Worm (Caenorhabditis elegans): ENCODE results near the gene lyst-1.

lyst-1 gene

DNA sequence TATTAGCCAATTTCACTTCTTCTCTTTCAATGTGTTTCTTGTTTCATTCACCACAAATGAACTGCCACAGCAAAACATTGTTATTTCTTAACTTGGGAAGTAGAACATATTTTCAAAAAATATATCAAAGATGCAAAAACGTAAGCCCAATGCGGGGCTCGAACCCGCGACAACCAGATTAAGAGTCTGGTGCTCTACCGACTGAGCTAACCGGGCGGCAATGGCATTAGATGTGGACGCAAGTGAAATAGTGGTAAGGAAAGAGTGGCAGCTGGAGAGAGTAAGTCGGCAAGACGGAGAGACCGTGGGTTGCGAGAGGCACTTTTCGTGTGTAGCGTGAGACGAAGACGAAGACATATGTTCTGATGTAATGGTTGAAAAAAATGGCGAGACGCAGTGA is 34.9 kb downstream of the lyst-1 start (continued):
- TF ChIP-seq fos-1 (tag; optimal IDR thresholded peaks at IDR 0.05) (peak; percentile 52), ces-1 (GFP tag; optimal IDR thresholded peaks at IDR 0.05) (peak; percentile 19), snpc-4 (tag; optimal IDR thresholded peaks at IDR 0.05) (no peak), efl-1 (optimal IDR thresholded peaks at IDR 0.05) (peak; percentile 39 to 40), efl-1 (GFP tag; optimal IDR thresholded peaks at IDR 0.05 in 1 of 2) (peak; percentile 11 to 93), nhr-71 (tag; optimal IDR thresholded peaks at IDR 0.05) (peak; percentile 86), lin-15B (tag; optimal IDR thresholded peaks at IDR 0.05) (no peak), sptf-1 (tag; optimal IDR thresholded peaks at IDR 0.05) (no peak), nhr-47 (tag; optimal IDR thresholded peaks at IDR 0.05) (peak; percentile 88), pax-3 (tag; optimal IDR thresholded peaks at IDR 0.05) (peak; percentile 34), lin-13 (GFP tag; optimal IDR thresholded peaks at IDR 0.05) (peak; percentile 19), nhr-76 (tag; optimal IDR thresholded peaks at IDR 0.05) (no peak)

DNA sequence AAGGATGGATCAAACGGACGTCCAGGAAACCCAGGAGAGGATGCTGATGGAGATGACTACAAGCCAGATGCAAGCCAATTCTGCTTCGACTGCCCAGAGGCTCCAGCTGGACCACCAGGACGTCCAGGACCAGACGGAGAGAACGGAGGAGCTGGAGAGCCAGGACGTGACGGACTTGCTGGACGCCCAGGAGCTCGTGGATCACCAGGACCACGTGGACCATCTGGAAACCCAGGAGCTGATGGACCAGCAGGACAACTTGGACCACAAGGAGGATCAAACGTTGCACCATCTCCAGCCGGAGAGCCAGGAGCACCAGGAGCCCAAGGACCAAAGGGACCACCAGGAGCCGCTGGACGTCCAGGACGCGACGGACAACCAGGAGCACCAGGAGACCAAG is 35.5 kb downstream of the lyst-1 start:
- TF ChIP-seq nhr-47 (tag; optimal IDR thresholded peaks at IDR 0.05) = no peak

ce11 chrX:12104630-12105029 is 36.3 kb downstream of the lyst-1 start, which contains the start of gene col-181:
Gene col-181 (plus strand): TSS chrX:12104930.
- TF ChIP-seq ama-1 (optimal IDR thresholded peaks at IDR 0.05) (no peak), pag-3 (tag; optimal IDR thresholded peaks at IDR 0.05; ENCODE audit: borderline replicate concordance, insufficient read depth) (peak; percentile 7)

DNA sequence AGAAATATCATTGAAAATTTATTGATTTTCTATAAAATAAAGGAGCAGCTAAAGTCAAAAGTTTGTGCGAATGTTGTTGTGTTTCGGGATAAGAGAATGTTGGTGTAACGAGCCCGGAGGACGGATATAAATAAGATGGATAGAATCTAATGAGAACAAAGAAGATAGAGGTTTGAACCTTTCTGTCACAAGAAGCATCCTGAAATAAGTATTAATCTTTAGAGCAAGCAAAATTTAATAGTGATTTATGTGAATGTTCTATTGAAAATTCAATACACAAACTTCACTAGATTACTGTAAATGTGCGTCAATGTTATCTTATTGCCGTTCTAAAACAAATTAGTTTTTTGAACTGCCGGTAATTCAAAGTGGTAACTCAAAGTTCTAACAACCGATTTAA is 37.2 kb downstream of the lyst-1 start, which contains the start of gene W03G11.3:
Gene W03G11.3, minus strand, starts transcription at position 101 of the 400 bp plus-strand sequence.
- TF ChIP-seq efl-1 (optimal IDR thresholded peaks at IDR 0.05) = no peak
- TF ChIP-seq efl-1 (GFP tag; optimal IDR thresholded peaks at IDR 0.05 in 1 of 2) = no peak
- TF ChIP-seq nhr-71 (tag; optimal IDR thresholded peaks at IDR 0.05) = no peak
- TF ChIP-seq lin-39 (tag; optimal IDR thresholded peaks at IDR 0.05) = no peak
- TF ChIP-seq ceh-90 (tag; optimal IDR thresholded peaks at IDR 0.05) = no peak
- TF ChIP-seq lir-3 (tag; optimal IDR thresholded peaks at IDR 0.05; ENCODE audit: poor library complexity) = no peak
- no peak for TF ChIP-seq xbp-1 (tag; optimal IDR thresholded peaks at IDR 0.05)
- no peak for TF ChIP-seq ztf-11 (tag; optimal IDR thresholded peaks at IDR 0.05)
- no peak for TF ChIP-seq elt-3 (tag; optimal IDR thresholded peaks at IDR 0.05)
- no peak for TF ChIP-seq nhr-11 (tag; optimal IDR thresholded peaks at IDR 0.05)
- no peak for TF ChIP-seq pag-3 (tag; optimal IDR thresholded peaks at IDR 0.05; ENCODE audit: borderline replicate concordance, insufficient read depth)
- no peak for TF ChIP-seq lin-15B (tag; optimal IDR thresholded peaks at IDR 0.05)
- no peak for TF ChIP-seq blmp-1 (tag; optimal IDR thresholded peaks at IDR 0.05)

DNA sequence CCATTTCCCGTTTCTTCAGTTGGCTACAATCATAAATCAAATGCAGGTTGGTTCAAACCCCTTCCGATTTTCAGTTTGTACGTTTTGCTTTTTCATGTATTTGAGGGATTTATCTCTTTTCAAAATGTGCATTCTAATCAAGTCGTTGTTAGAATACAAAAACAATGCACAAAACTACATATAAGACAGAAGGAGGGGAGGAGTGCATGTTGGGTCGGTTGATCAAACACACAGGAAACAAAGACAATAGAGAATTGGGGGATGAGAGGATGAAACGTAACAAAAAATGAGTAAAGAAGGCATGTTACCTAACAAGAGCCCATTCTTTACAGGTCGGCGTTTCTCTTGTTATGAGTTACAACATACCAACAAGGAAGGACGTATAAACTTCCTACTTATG is 43.0 kb downstream of the lyst-1 start:
- TF ChIP-seq egl-13 (tag; optimal IDR thresholded peaks at IDR 0.05) (no peak), nhr-71 (tag; optimal IDR thresholded peaks at IDR 0.05) (no peak), sptf-1 (tag; optimal IDR thresholded peaks at IDR 0.05) (no peak), fos-1 (tag; optimal IDR thresholded peaks at IDR 0.05) (no peak), grh-1 (GFP tag; IDR thresholded peaks at IDR 0.05) (no peak), irx-1 (tag; optimal IDR thresholded peaks at IDR 0.05) (no peak), swsn-7 (tag; optimal IDR thresholded peaks at IDR 0.05) (no peak), efl-1 (optimal IDR thresholded peaks at IDR 0.05) (no peak), efl-1 (GFP tag; optimal IDR thresholded peaks at IDR 0.05 in 1 of 2) (no peak), nhr-77 (tag; optimal IDR thresholded peaks at IDR 0.05) (no peak), blmp-1 (tag; optimal IDR thresholded peaks at IDR 0.05) (no peak)

DNA sequence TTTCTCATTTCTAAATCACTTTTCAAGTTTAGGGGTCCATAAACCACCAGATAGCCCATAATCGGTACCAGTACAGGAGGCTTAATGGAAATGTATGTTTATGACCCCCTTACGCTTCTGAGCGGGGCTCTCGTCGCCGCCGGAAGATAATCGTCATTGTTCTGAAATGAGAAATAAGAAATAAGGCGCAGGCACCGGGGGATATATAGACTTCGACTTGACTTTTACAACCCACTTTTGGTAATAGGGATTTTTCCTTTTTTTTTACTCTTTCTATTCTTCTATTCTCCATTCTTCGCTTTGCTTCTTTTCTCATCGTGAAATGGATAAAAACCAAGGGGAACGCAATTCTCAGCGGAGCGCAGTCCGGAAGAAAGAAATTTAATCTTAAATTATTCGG is 45.8 kb downstream of the lyst-1 start:
- TF ChIP-seq swsn-7 (tag; optimal IDR thresholded peaks at IDR 0.05) (no peak), efl-3 (GFP tag; optimal IDR thresholded peaks at IDR 0.05) (no peak), efl-1 (optimal IDR thresholded peaks at IDR 0.05) (no peak), efl-1 (GFP tag; optimal IDR thresholded peaks at IDR 0.05 in 1 of 2) (peak in 1 of 2 experiments; percentile 58), nhr-12 (tag; optimal IDR thresholded peaks at IDR 0.05) (no peak), mdl-1 (tag; optimal IDR thresholded peaks at IDR 0.05) (no peak), nhr-11 (tag; optimal IDR thresholded peaks at IDR 0.05) (no peak), fkh-10 (GFP tag; optimal IDR thresholded peaks at IDR 0.05) (no peak), C16A3.4 (tag; optimal IDR thresholded peaks at IDR 0.05) (no peak)
